Worm (Caenorhabditis elegans) whole organism, early embryonic: ENCODE results near the gene col-69.

Experiments used
- F13C5.2 ChIP-seq: sonication (generic microtip); optimal IDR thresholded peaks from 2 replicates; lab custom pipeline; 2017; ENCODE audit warnings: mild to moderate bottlenecking, missing genetic modification characterization, inconsistent platforms, missing compliant biosample characterization
- aly-1 ChIP-seq: sonication (generic microtip); optimal IDR thresholded peaks from 2 replicates; lab custom pipeline; 2016; ENCODE audit warnings: missing genetic modification characterization, missing compliant biosample characterization
- ama-1 ChIP-seq: fragments of 150-350 bp; optimal IDR thresholded peaks from 2 replicates; lab custom pipeline; 2014
- hmbx-1 ChIP-seq: sonication (generic microtip); optimal IDR thresholded peaks from 2 replicates; lab custom pipeline; 2016; ENCODE audit warnings: mild to moderate bottlenecking, missing genetic modification characterization, missing compliant biosample characterization
- hmg-4 ChIP-seq: fragments of 200-800 bp; sonication (Bioruptor generic); optimal IDR thresholded peaks from 2 replicates; lab custom pipeline; 2018; ENCODE audit warnings: mild to moderate bottlenecking, missing genetic modification characterization, missing compliant biosample characterization
- hnd-1 ChIP-seq: sonication (generic microtip); optimal IDR thresholded peaks from 2 replicates; lab custom pipeline; 2016; ENCODE audit warnings: missing genetic modification characterization, missing compliant biosample characterization
- pes-1 ChIP-seq: fragments of 200-800 bp; sonication (Bioruptor generic); IDR thresholded peaks from 2 replicates; pipeline ENCODE4 v1.3.6; 2022; ENCODE audit warnings: missing genetic modification reagents, missing genetic modification characterization, missing compliant biosample characterization
- sea-1 ChIP-seq: fragments of 200-800 bp; sonication (Bioruptor generic); conservative IDR thresholded peaks from 2 replicates; pipeline ENCODE4 v1.3.6; 2022; ENCODE audit warnings: missing genetic modification characterization, missing compliant biosample characterization
- tbx-37 ChIP-seq: fragments of 200-800 bp; sonication (Bioruptor generic); conservative IDR thresholded peaks from 2 replicates; pipeline ENCODE4 v1.3.6; 2022; ENCODE audit warnings: missing genetic modification reagents, missing genetic modification characterization, missing compliant biosample characterization

DNA sequence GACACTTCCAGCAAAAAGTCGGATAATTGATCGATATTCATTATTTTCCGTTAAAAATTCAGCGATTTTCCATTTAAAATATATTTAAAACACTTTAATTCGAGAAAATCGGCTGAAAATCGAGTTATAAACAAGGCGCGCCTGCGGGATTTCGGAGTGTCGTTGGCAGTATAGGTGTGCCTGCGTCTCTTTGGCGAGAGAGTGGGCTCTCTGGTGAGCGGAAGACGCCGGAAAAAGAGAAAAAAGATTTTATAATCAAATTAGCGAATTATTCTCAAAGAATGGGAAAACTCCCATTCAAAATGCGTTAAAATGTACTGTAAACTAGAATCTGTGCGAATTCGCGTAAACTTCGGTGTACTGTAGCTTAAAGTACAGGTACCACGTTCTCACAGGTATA, 42.2 kb upstream of the col-69 start, which contains the start of gene D1069.3:
- no peak for TF ChIP-seq pes-1 (GFP tag; lab: Robert Waterston, UW)
- TF ChIP-seq F13C5.2 (tag; lab: Kevin White, UChicago) = peak; percentile 19
- TF ChIP-seq ama-1 (lab: Kevin White, UChicago) = no peak
- TF ChIP-seq tbx-37 = no peak
- no peak for TF ChIP-seq hmg-4 (GFP tag; lab: Kevin White, UChicago)
- no peak for TF ChIP-seq aly-1 (tag; lab: Kevin White, UChicago)
- no peak for TF ChIP-seq hmbx-1 (tag; lab: Kevin White, UChicago)
- TF ChIP-seq hnd-1 (tag; lab: Kevin White, UChicago) = no peak
- TF ChIP-seq sea-1 (GFP tag; lab: Robert Waterston, UW) = no peak
